Worm (Caenorhabditis elegans): Measurements from ENCODE around the gene txdc-9.

ce11 chrIII:6418254-6418653, 13.7 kb upstream of the txdc-9 start:
- no peak for TF ChIP-seq flt-1 (GFP tag; IDR thresholded peaks at IDR 0.05)
- no peak for TF ChIP-seq T22C8.4 (GFP tag; IDR thresholded peaks at IDR 0.05)
- TF ChIP-seq tab-1 (GFP tag; IDR thresholded peaks at IDR 0.05) = no peak
- no peak for TF ChIP-seq med-1 (GFP tag; optimal IDR thresholded peaks at IDR 0.05; ENCODE audit: insufficient read depth)
- TF ChIP-seq cog-1 (tag; optimal IDR thresholded peaks at IDR 0.05) = no peak
- TF ChIP-seq klf-2 (GFP tag; conservative IDR thresholded peaks at IDR 0.05) = no peak
